Worm (Caenorhabditis elegans): ENCODE data around the gene fbf-1.

Gene fbf-1

DNA sequence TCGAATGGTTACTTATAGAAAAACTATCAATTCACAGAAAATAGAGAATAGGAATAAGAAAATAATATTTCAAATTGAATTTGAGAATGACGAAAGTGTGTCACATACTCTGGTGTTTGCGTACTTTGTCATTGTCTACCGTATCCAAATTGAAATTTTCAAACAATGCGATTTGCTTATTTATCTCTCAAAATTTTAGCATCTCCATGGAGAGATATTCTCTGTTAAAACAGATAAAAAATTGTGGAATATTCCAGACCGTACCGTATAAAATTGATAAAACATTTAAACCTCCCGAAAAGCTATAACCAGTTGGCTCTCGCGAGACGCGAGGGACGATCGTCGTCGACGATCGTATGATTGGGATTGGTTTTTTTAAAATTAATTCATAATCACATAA is at the start of gene fbf-1:
Gene fbf-1 (minus strand): TSS at position 101 of the 400 bp plus-strand sequence.
- TF ChIP-seq nhr-28 (tag; optimal IDR thresholded peaks at IDR 0.05): no peak

DNA sequence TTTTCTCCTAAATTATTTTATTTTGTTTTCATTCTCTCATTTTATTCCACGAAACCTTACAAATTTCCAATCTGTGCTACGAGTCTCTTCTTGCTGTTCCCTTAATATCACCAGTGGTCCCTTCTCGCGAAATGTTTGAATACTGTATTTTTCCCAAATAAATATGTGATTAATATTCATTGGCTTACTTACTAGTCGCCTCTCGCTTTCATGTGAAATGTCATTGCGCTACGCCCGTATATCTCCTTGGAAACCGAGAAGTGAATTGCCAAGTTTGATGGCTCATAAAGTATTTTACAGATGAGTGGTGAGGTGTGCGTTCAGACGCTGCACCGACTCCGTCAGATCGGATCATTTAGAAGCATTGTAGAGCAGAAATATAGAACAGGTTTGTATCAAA is 44.6 kb upstream of the fbf-1 start, which contains the start of gene rars-2:
Gene rars-2 (plus strand): TSS at position 301 of the 400 bp plus-strand sequence.
- TF ChIP-seq nhr-43 (tag; optimal IDR thresholded peaks at IDR 0.05; ENCODE audit: poor library complexity, severe bottlenecking) (peak; percentile 11), ceh-82 (tag; optimal IDR thresholded peaks at IDR 0.05) (no peak), lsy-12 (tag; optimal IDR thresholded peaks at IDR 0.05) (no peak)

DNA sequence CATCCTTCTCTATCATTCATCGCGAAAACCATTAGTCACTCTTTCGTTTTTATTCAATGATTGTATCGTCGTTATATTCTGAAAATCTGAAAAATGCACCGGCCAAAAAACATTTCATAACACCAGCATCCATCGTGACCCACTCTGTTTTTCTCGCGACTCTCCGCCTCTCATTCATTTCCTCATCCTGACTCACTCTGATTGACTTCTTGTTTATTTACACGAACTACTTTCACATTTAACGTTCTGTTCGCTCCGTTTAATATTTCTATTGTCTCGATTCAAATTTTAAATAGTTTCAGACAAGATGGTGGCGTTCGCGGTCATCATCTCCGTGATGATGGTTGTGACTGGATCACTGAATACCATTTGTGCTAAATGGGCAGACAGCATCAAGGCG is 42.9 kb upstream of the fbf-1 start, which contains the start of gene C29H12.2:
Gene C29H12.2 (plus strand): TSS at position 297 of the 400 bp plus-strand sequence.
- TF ChIP-seq pha-4 (tag; optimal IDR thresholded peaks at IDR 0.05): peak; percentile 29
- no peak for TF ChIP-seq nhr-43 (tag; optimal IDR thresholded peaks at IDR 0.05; ENCODE audit: poor library complexity, severe bottlenecking)

DNA sequence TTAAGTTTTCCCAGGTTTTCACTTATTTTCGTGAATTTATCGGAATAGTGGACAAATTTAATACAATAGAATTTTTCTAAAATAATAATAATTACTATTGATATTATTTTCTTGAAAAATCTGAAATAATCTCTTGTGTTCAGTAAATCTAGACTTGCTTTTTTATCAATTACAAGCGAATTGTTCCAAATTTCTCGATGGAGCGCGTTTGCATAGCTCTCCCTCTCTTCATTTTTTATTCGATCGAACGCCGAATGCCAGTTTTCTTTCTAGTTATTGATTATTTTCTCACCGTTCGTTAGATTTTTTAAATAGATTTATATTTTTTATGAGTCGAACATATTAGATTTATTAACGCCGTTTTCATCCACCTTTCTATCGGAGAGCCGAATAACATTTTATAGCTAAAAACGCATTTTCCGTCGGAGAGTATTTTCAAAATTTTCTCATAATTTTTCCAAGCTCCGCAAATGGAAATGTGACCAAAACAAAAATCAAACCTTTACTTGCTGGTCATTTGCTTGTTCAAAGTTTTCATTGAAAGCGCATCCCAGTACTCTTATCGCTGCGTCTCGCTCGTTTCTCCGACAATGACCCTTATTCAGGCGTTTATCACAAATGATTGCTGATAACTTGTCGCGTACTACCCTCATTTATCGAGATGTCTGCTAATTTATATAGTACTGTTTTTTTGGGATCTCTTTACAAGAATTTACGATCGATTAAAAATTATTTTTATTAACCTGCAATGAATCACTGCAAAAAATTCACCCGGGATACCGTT is 42.2 kb upstream of the fbf-1 start:
- TF ChIP-seq eor-1 (tag; optimal IDR thresholded peaks at IDR 0.05) (no peak), nfya-1 (tag; optimal IDR thresholded peaks at IDR 0.05; ENCODE audit: insufficient read depth) (peak; percentile 4), snpc-4 (tag; optimal IDR thresholded peaks at IDR 0.05) (peak; percentile 40), unc-62 (GFP tag; optimal IDR thresholded peaks at IDR 0.05) (no peak), fos-1 (tag; optimal IDR thresholded peaks at IDR 0.05) (no peak), lin-15B (tag; optimal IDR thresholded peaks at IDR 0.05) (peak; percentile 14), elt-2 (tag; optimal IDR thresholded peaks at IDR 0.05) (peak; percentile 74), pha-4 (tag; optimal IDR thresholded peaks at IDR 0.05) (peak; percentile 50), mml-1 (tag; optimal IDR thresholded peaks at IDR 0.05) (no peak), pqm-1 (tag; optimal IDR thresholded peaks at IDR 0.05) (peak; percentile 66), nhr-25 (tag; optimal IDR thresholded peaks at IDR 0.05) (no peak)

DNA sequence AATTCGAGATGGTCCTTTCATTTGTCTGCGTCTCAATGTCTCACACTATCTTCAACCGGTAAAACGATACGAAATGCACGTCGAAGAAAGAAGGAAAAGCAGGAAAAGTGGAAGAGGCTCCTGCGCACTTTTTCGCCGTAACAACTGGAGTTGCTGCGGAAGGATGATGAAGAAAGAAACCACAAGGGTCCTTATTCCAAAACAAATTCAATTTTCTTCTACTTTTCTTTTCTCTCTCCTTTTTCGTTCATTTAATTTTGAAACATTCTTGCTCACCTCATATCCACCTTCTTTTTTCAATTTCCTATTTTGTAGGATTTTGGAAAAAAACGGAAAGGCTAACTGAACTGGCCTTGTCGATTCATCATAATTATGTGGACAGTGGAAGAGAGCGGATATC is 39.9 kb upstream of the fbf-1 start:
- TF ChIP-seq R02D3.7 (tag; optimal IDR thresholded peaks at IDR 0.05) (no peak), nhr-12 (tag; optimal IDR thresholded peaks at IDR 0.05) (no peak), snpc-4 (tag; optimal IDR thresholded peaks at IDR 0.05) (no peak), nhr-237 (tag; optimal IDR thresholded peaks at IDR 0.05) (no peak), fos-1 (tag; optimal IDR thresholded peaks at IDR 0.05) (no peak), nhr-11 (tag; optimal IDR thresholded peaks at IDR 0.05) (no peak), unc-62 (GFP tag; optimal IDR thresholded peaks at IDR 0.05) (no peak), ama-1 (optimal IDR thresholded peaks at IDR 0.05) (no peak), ztf-11 (tag; optimal IDR thresholded peaks at IDR 0.05) (no peak), ztf-4 (tag; optimal IDR thresholded peaks at IDR 0.05) (no peak), nhr-43 (tag; optimal IDR thresholded peaks at IDR 0.05; ENCODE audit: poor library complexity, severe bottlenecking) (no peak), ceh-28 (tag; optimal IDR thresholded peaks at IDR 0.05) (no peak), egl-27 (tag; optimal IDR thresholded peaks at IDR 0.05) (no peak), elt-1 (tag; optimal IDR thresholded peaks at IDR 0.05) (no peak), eor-1 (tag; optimal IDR thresholded peaks at IDR 0.05) (no peak)

DNA sequence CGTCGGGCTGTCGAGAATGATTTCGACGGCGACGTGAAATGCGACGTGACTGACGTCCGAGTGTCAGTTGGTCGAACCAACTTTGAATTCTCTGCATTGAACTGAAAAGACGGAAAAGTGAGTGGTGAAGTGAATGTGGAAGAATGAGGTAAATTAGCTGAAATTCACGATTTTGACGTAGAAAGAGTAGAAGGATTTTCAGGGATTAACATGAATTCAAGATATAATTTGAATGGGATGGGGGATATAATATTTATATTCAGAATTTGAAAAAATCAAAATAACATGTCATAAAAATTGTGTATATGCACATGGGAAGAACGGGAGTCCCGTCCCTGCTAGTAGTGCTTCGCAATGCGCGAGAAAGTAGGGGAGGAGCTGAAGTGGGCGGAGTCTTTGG is 37.5 kb upstream of the fbf-1 start, which contains the start of gene C29H12.6:
Gene C29H12.6 (minus strand): TSS at position 101 of the 400 bp plus-strand sequence.
- TF ChIP-seq unc-39 (tag; optimal IDR thresholded peaks at IDR 0.05) (no peak), snpc-4 (tag; optimal IDR thresholded peaks at IDR 0.05) (no peak), nhr-23 (tag; optimal IDR thresholded peaks at IDR 0.05) (no peak), pha-4 (tag; optimal IDR thresholded peaks at IDR 0.05) (no peak), egl-27 (tag; optimal IDR thresholded peaks at IDR 0.05) (no peak)

DNA sequence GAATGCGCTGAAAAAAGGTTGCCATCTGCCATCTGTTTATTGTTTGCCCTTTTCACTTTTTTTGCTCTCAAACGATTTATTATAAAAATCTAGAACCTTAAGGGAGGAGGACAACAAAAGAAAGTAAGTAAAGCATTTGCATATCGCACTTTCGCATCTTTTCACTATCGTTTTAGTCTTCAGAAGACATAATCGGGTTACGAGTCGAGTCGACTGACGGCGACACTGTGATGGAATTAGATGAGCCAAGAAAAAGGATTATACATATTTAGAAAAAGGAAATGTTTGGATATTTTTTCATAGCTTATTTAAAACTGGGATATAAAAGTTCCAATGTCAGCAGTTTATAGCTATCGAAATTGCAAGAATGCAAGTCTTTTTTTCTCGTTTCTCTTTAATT is 36.1 kb upstream of the fbf-1 start:
- no peak for TF ChIP-seq nfya-1 (tag; optimal IDR thresholded peaks at IDR 0.05; ENCODE audit: insufficient read depth)
- no peak for TF ChIP-seq ztf-4 (tag; optimal IDR thresholded peaks at IDR 0.05)
- no peak for TF ChIP-seq snpc-4 (tag; optimal IDR thresholded peaks at IDR 0.05)
- TF ChIP-seq tbx-2 (tag; optimal IDR thresholded peaks at IDR 0.05): no peak
- no peak for TF ChIP-seq nhr-237 (tag; optimal IDR thresholded peaks at IDR 0.05)
- TF ChIP-seq daf-12 (tag; optimal IDR thresholded peaks at IDR 0.05): no peak
- TF ChIP-seq elt-1 (tag; optimal IDR thresholded peaks at IDR 0.05): no peak
- no peak for TF ChIP-seq ama-1 (optimal IDR thresholded peaks at IDR 0.05)
- TF ChIP-seq nhr-76 (tag; optimal IDR thresholded peaks at IDR 0.05): no peak
- no peak for TF ChIP-seq hmg-11 (tag; optimal IDR thresholded peaks at IDR 0.05)
- TF ChIP-seq ceh-82 (tag; optimal IDR thresholded peaks at IDR 0.05): no peak
- no peak for TF ChIP-seq ceh-16 (tag; optimal IDR thresholded peaks at IDR 0.05)
- TF ChIP-seq unc-39 (tag; optimal IDR thresholded peaks at IDR 0.05): no peak
- TF ChIP-seq eor-1 (tag; optimal IDR thresholded peaks at IDR 0.05): no peak

Data from whole organism, L3 larva.